Worm (Caenorhabditis elegans) whole organism, L2 larva: ENCODE measurements around the gene bath-28.

Experiments used
- C34F6.9 ChIP-seq: fragments of 150-350 bp; optimal IDR thresholded peaks from 2 replicates; lab custom pipeline; 2014; ENCODE audit warnings: missing biosample characterization, missing genetic modification characterization
- Y55F3AM.14 ChIP-seq: fragments of 200-800 bp; sonication (Bioruptor generic); optimal IDR thresholded peaks from 2 replicates; lab custom pipeline; 2018; ENCODE audit warnings: mild to moderate bottlenecking, missing genetic modification characterization, missing compliant biosample characterization
- ZK546.5 ChIP-seq: sonication (generic microtip); optimal IDR thresholded peaks from 2 replicates; lab custom pipeline; 2017; ENCODE audit warnings: missing biosample characterization, missing genetic modification characterization
- alr-1 ChIP-seq: fragments of 150-350 bp; optimal IDR thresholded peaks from 2 replicates; lab custom pipeline; 2014; ENCODE audit warnings: missing biosample characterization, missing genetic modification characterization
- blmp-1 ChIP-seq: sonication (generic microtip); optimal IDR thresholded peaks from 2 replicates; lab custom pipeline; 2017; ENCODE audit warnings: missing genetic modification characterization, mild to moderate bottlenecking, missing compliant biosample characterization, antibody characterized with exemption, moderate library complexity; ENCODE audit not compliant: insufficient read depth
- ceh-16 ChIP-seq: fragments of 150-350 bp; optimal IDR thresholded peaks from 2 replicates; lab custom pipeline; 2014; ENCODE audit warnings: missing biosample characterization, missing genetic modification characterization
- dmd-4 ChIP-seq: sonication (generic microtip); optimal IDR thresholded peaks from 2 replicates; lab custom pipeline; 2017; ENCODE audit warnings: missing biosample characterization, missing genetic modification characterization
- egl-27 ChIP-seq: sonication (generic microtip); optimal IDR thresholded peaks from 3 replicates; lab custom pipeline; 2017; ENCODE audit warnings: missing biosample characterization, missing genetic modification reagents, missing genetic modification characterization
- elt-1 ChIP-seq: fragments of 150-350 bp; optimal IDR thresholded peaks from 2 replicates; lab custom pipeline; 2014; ENCODE audit warnings: missing biosample characterization, missing genetic modification characterization
- elt-3 ChIP-seq: sonication (generic microtip); optimal IDR thresholded peaks from 2 replicates; lab custom pipeline; 2017; ENCODE audit warnings: missing biosample characterization, missing genetic modification characterization
- fos-1 ChIP-seq: fragments of 150-350 bp; optimal IDR thresholded peaks from 2 replicates; lab custom pipeline; 2014; ENCODE audit warnings: missing biosample characterization, missing genetic modification characterization
- gmeb-1 ChIP-seq: fragments of 150-350 bp; optimal IDR thresholded peaks from 2 replicates; lab custom pipeline; 2014; ENCODE audit warnings: missing biosample characterization, missing genetic modification characterization
- lin-11 ChIP-seq: fragments of 150-350 bp; sonication (generic microtip); optimal IDR thresholded peaks from 2 replicates; lab custom pipeline; 2014; ENCODE audit warnings: missing biosample characterization, missing genetic modification characterization, inconsistent platforms, mixed read lengths
- lin-39 ChIP-seq: fragments of 150-350 bp; optimal IDR thresholded peaks from 2 replicates; lab custom pipeline; 2014; ENCODE audit warnings: missing biosample characterization, missing genetic modification reagents, missing genetic modification characterization
- lsy-2 ChIP-seq, 2 experiments: fragments of 150-350 bp in 1 of 2; sonication (generic microtip) in 1 of 2; optimal IDR thresholded peaks; 2 replicates each; lab custom pipeline; 2014 to 2017; ENCODE audit warnings: missing biosample characterization in 2 of 2, missing genetic modification characterization in 2 of 2
- mab-5 ChIP-seq: fragments of 150-350 bp; optimal IDR thresholded peaks from 2 replicates; lab custom pipeline; 2014; ENCODE audit warnings: missing biosample characterization, missing genetic modification characterization
- mbf-1 ChIP-seq: sonication (generic microtip); optimal IDR thresholded peaks from 2 replicates; lab custom pipeline; 2017; ENCODE audit warnings: missing biosample characterization, missing genetic modification characterization
- nhr-11 ChIP-seq: fragments of 150-350 bp; optimal IDR thresholded peaks from 2 replicates; lab custom pipeline; 2014; ENCODE audit warnings: missing biosample characterization, missing genetic modification characterization
- nhr-21 ChIP-seq: fragments of 150-350 bp; optimal IDR thresholded peaks from 2 replicates; lab custom pipeline; 2014; ENCODE audit warnings: missing biosample characterization, missing genetic modification characterization
- nhr-23 ChIP-seq: fragments of 150-350 bp; optimal IDR thresholded peaks from 2 replicates; lab custom pipeline; 2014; ENCODE audit warnings: missing biosample characterization, missing genetic modification reagents, missing genetic modification characterization
- nhr-237 ChIP-seq: fragments of 150-350 bp; optimal IDR thresholded peaks from 2 replicates; lab custom pipeline; 2014; ENCODE audit warnings: missing biosample characterization, missing genetic modification characterization
- nhr-25 ChIP-seq: fragments of 150-350 bp; sonication (generic microtip); optimal IDR thresholded peaks from 3 replicates; lab custom pipeline; 2014; ENCODE audit warnings: missing biosample characterization, missing genetic modification characterization
- nhr-77 ChIP-seq: fragments of 150-350 bp; optimal IDR thresholded peaks from 2 replicates; lab custom pipeline; 2014; ENCODE audit warnings: missing biosample characterization, missing genetic modification characterization
- peb-1 ChIP-seq: fragments of 150-350 bp; optimal IDR thresholded peaks from 2 replicates; lab custom pipeline; 2014; ENCODE audit warnings: missing biosample characterization, missing genetic modification characterization
- sma-3 ChIP-seq: sonication (generic microtip); optimal IDR thresholded peaks from 2 replicates; lab custom pipeline; 2016; ENCODE audit warnings: missing genetic modification reagents, missing genetic modification characterization, missing compliant biosample characterization
- sma-9 ChIP-seq, 2 experiments: fragments of 150-350 bp in 1 of 2; sonication (generic microtip) in 1 of 2; optimal IDR thresholded peaks; 2 replicates each; lab custom pipeline; 2014 to 2016; ENCODE audit warnings: missing genetic modification characterization in 2 of 2, mild to moderate bottlenecking in 1 of 2, missing biosample characterization in 1 of 2, missing compliant biosample characterization in 1 of 2, missing genetic modification reagents in 1 of 2, moderate library complexity in 1 of 2
- snpc-4 ChIP-seq: fragments of 150-350 bp; optimal IDR thresholded peaks from 2 replicates; lab custom pipeline; 2014; ENCODE audit warnings: missing biosample characterization, missing genetic modification characterization
- unc-39 ChIP-seq: fragments of 150-350 bp; optimal IDR thresholded peaks from 2 replicates; lab custom pipeline; 2014; ENCODE audit warnings: missing biosample characterization, missing genetic modification characterization
- unc-55 ChIP-seq: fragments of 150-350 bp; sonication (generic microtip); optimal IDR thresholded peaks from 3 replicates; lab custom pipeline; 2014; ENCODE audit warnings: missing biosample characterization, missing genetic modification reagents, missing genetic modification characterization
- unc-62 ChIP-seq: fragments of 150-350 bp; optimal IDR thresholded peaks from 2 replicates; lab custom pipeline; 2014; ENCODE audit warnings: missing biosample characterization, missing genetic modification reagents, missing genetic modification characterization
- ztf-11 ChIP-seq: sonication (generic microtip); optimal IDR thresholded peaks from 2 replicates; lab custom pipeline; 2017; ENCODE audit warnings: missing biosample characterization, missing genetic modification characterization

Gene bath-28

ce11 chrII:3343714-3344113 is 1.1 kb downstream of the bath-28 start, which contains the start of gene F14D2.15:
Gene F14D2.15 (minus strand): TSS chrII:3343814.
- TF ChIP-seq blmp-1 (tag; lab: Kevin White, UChicago) (no peak), nhr-21 (tag; lab: Kevin White, UChicago) (no peak), egl-27 (tag; lab: Kevin White, UChicago) (no peak), unc-55 (GFP tag; lab: Kevin White, UChicago) (no peak), ztf-11 (tag; lab: Kevin White, UChicago) (no peak), mbf-1 (tag; lab: Kevin White, UChicago) (no peak), alr-1 (tag; lab: Kevin White, UChicago) (no peak), elt-1 (tag; lab: Kevin White, UChicago) (no peak), dmd-4 (tag; lab: Kevin White, UChicago) (no peak), lin-11 (no peak), fos-1 (tag; lab: Kevin White, UChicago) (no peak), C34F6.9 (tag; lab: Kevin White, UChicago) (no peak), nhr-11 (no peak), mab-5 (tag; lab: Kevin White, UChicago) (no peak)

- TF ChIP-seq unc-62 (GFP tag; lab: Kevin White, UChicago) (no peak), nhr-77 (tag; lab: Kevin White, UChicago) (no peak), fos-1 (tag; lab: Kevin White, UChicago) (no peak), ceh-16 (tag; lab: Kevin White, UChicago) (no peak), sma-9 (GFP tag; optimal IDR thresholded peaks at IDR 0.05; lab: Kevin White, UChicago) (no peak), sma-9 (tag; optimal IDR thresholded peaks at IDR 0.05; lab: Kevin White, UChicago) (no peak), snpc-4 (tag; lab: Kevin White, UChicago) (no peak), gmeb-1 (no peak)
Measured at ce11 chrII:3341989-3342388, 2.8 kb downstream of the bath-28 start, which contains the start of gene F14D2.11. Gene F14D2.11 (minus strand): TSS chrII:3342089.

DNA sequence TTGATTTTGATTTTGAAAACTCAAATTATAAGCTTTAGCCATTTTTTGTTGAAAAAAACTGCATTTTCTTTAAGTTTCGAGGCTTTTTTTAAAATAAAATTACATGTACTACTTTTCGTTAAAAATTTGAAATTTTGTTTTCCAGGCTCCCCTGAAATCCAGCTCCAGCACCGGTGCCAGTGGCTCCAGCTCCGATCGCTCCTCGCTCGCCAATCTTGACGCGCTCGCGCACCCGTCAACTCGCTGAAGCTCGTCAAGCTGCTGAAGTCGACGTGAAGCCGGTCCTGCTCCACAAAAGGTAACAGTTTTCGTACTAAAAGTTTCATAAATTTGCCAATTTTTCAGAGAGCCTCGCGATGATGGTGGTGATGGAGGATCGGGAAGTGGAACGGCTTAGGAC is 3.9 kb downstream of the bath-28 start:
- no peak for TF ChIP-seq blmp-1 (tag; lab: Kevin White, UChicago)
- TF ChIP-seq sma-3 (GFP tag; lab: Kevin White, UChicago) = no peak
- TF ChIP-seq mbf-1 (tag; lab: Kevin White, UChicago) = no peak
- TF ChIP-seq elt-3 (tag; lab: Kevin White, UChicago) = no peak
- TF ChIP-seq nhr-23 = no peak
- TF ChIP-seq nhr-11 = no peak
- no peak for TF ChIP-seq peb-1
- TF ChIP-seq nhr-77 (tag; lab: Kevin White, UChicago) = no peak
- TF ChIP-seq, all 48 proteins: peak for 0

DNA sequence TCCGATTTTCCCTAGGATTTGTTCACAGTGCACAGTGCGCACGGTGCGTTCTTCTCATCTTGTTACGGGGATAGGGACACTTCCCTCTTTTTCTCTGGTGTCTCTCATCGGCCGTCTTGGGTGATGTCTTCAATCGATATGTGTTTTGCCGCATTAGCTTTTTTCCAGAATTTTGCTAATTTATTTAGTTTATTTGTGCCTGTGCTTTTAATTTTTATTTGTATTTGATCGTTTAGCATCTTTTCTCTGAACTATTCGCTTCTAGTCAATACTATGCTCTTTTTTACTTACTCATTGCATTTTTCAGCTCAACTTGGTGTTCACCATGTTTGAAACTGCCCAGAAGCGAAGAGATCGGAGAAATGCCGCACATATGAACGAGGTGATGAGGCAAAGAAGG is 4.5 kb downstream of the bath-28 start, which contains the start of gene F14D2.5:
Gene F14D2.5, plus strand, starts transcription at position 301 of the 400 bp plus-strand sequence.
- TF ChIP-seq ZK546.5 = no peak
- TF ChIP-seq elt-3 (tag; lab: Kevin White, UChicago) = no peak
- TF ChIP-seq sma-9 (GFP tag; optimal IDR thresholded peaks at IDR 0.05; lab: Kevin White, UChicago) = no peak
- no peak for TF ChIP-seq sma-9 (tag; optimal IDR thresholded peaks at IDR 0.05; lab: Kevin White, UChicago)
- no peak for TF ChIP-seq sma-3 (GFP tag; lab: Kevin White, UChicago)
- no peak for TF ChIP-seq unc-62 (GFP tag; lab: Kevin White, UChicago)
- no peak for TF ChIP-seq nhr-25

DNA sequence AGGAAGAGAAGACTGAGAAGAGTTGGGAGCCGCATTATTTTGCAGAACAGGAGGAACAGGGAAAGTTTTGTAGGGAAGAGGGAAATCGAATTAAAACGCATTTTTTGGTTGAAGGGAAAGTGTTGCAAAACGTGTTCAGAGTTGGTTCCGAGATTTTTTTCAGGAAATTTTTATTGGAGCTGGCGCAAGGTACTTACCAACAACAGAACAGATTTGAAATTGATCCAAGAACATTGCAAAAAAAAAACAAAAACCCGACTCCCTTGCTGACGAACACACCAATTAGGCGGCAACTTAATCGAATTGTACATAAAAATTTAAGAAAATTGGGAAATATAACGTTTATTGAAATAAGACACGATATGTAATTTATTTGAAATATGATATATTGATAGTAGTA is 6.2 kb downstream of the bath-28 start, which contains the start of gene F14D2.7:
Gene F14D2.7, minus strand, starts transcription at position 101 of the 400 bp plus-strand sequence.
- TF ChIP-seq unc-55 (GFP tag; lab: Kevin White, UChicago) (no peak), nhr-11 (no peak), nhr-77 (tag; lab: Kevin White, UChicago) (no peak), nhr-237 (no peak), lin-39 (no peak), ceh-16 (tag; lab: Kevin White, UChicago) (no peak), gmeb-1 (no peak), peb-1 (no peak), mbf-1 (tag; lab: Kevin White, UChicago) (no peak), Y55F3AM.14 (GFP tag; lab: Kevin White, UChicago) (no peak), elt-1 (tag; lab: Kevin White, UChicago) (no peak), unc-39 (no peak), lsy-2 (tag; optimal IDR thresholded peaks at IDR 0.05; lab: Kevin White, UChicago) (no peak)
